Worm (Caenorhabditis elegans) whole organism, L2 larva: ENCODE data around the gene srbc-19.
A peak's percentile ranks its signal among the peaks of the same experiment; 100 is the strongest.

Experiments
- C34F6.9 ChIP-seq: fragments of 150-350 bp; optimal IDR thresholded peaks from 2 replicates; lab custom pipeline; 2014; ENCODE audit warnings: missing biosample characterization, missing genetic modification characterization
- F13H6.1 ChIP-seq: sonication (generic microtip); optimal IDR thresholded peaks from 2 replicates; lab custom pipeline; 2016; ENCODE audit warnings: missing genetic modification characterization, missing compliant biosample characterization
- R02D3.7 ChIP-seq: fragments of 150-350 bp; optimal IDR thresholded peaks from 2 replicates; lab custom pipeline; 2014; ENCODE audit warnings: missing biosample characterization, missing genetic modification characterization
- Y55F3AM.14 ChIP-seq: fragments of 200-800 bp; sonication (Bioruptor generic); optimal IDR thresholded peaks from 2 replicates; lab custom pipeline; 2018; ENCODE audit warnings: mild to moderate bottlenecking, missing genetic modification characterization, missing compliant biosample characterization
- aly-2 ChIP-seq: fragments of 150-350 bp; optimal IDR thresholded peaks from 2 replicates; lab custom pipeline; 2014; ENCODE audit warnings: missing biosample characterization, missing genetic modification characterization
- ama-1 ChIP-seq: fragments of 150-350 bp; optimal IDR thresholded peaks from 2 replicates; lab custom pipeline; 2018; ENCODE audit warnings: inconsistent platforms
- blmp-1 ChIP-seq: sonication (generic microtip); optimal IDR thresholded peaks from 2 replicates; lab custom pipeline; 2017; ENCODE audit warnings: missing genetic modification characterization, mild to moderate bottlenecking, missing compliant biosample characterization, antibody characterized with exemption, moderate library complexity; ENCODE audit not compliant: insufficient read depth
- ceh-16 ChIP-seq: fragments of 150-350 bp; optimal IDR thresholded peaks from 2 replicates; lab custom pipeline; 2014; ENCODE audit warnings: missing biosample characterization, missing genetic modification characterization
- ceh-82 ChIP-seq: fragments of 150-350 bp; optimal IDR thresholded peaks from 2 replicates; lab custom pipeline; 2014; ENCODE audit warnings: missing biosample characterization, missing genetic modification characterization
- crh-2 ChIP-seq: sonication (generic microtip); optimal IDR thresholded peaks from 2 replicates; lab custom pipeline; 2017; ENCODE audit warnings: missing biosample characterization, missing genetic modification characterization
- elt-3 ChIP-seq: sonication (generic microtip); optimal IDR thresholded peaks from 2 replicates; lab custom pipeline; 2017; ENCODE audit warnings: missing biosample characterization, missing genetic modification characterization
- fos-1 ChIP-seq: fragments of 150-350 bp; optimal IDR thresholded peaks from 2 replicates; lab custom pipeline; 2014; ENCODE audit warnings: missing biosample characterization, missing genetic modification characterization
- gmeb-1 ChIP-seq: fragments of 150-350 bp; optimal IDR thresholded peaks from 2 replicates; lab custom pipeline; 2014; ENCODE audit warnings: missing biosample characterization, missing genetic modification characterization
- lin-13 ChIP-seq: fragments of 150-350 bp; optimal IDR thresholded peaks from 2 replicates; lab custom pipeline; 2014; ENCODE audit warnings: missing biosample characterization, missing genetic modification reagents, missing genetic modification characterization
- lin-39 ChIP-seq: fragments of 150-350 bp; optimal IDR thresholded peaks from 2 replicates; lab custom pipeline; 2014; ENCODE audit warnings: missing biosample characterization, missing genetic modification reagents, missing genetic modification characterization
- mab-5 ChIP-seq: fragments of 150-350 bp; optimal IDR thresholded peaks from 2 replicates; lab custom pipeline; 2014; ENCODE audit warnings: missing biosample characterization, missing genetic modification characterization
- mbf-1 ChIP-seq: sonication (generic microtip); optimal IDR thresholded peaks from 2 replicates; lab custom pipeline; 2017; ENCODE audit warnings: missing biosample characterization, missing genetic modification characterization
- mdl-1 ChIP-seq, 2 experiments: fragments of 150-350 bp in 1 of 2; sonication (generic microtip) in 1 of 2; optimal IDR thresholded peaks; 2 replicates each; lab custom pipeline; 2017; ENCODE audit warnings: missing biosample characterization in 2 of 2, missing genetic modification characterization in 2 of 2
- nhr-12 ChIP-seq: fragments of 150-350 bp; optimal IDR thresholded peaks from 2 replicates; lab custom pipeline; 2014; ENCODE audit warnings: missing biosample characterization, missing genetic modification characterization
- nhr-129 ChIP-seq: fragments of 150-350 bp; optimal IDR thresholded peaks from 2 replicates; lab custom pipeline; 2014; ENCODE audit warnings: missing biosample characterization, missing genetic modification characterization
- nhr-21 ChIP-seq: fragments of 150-350 bp; optimal IDR thresholded peaks from 2 replicates; lab custom pipeline; 2014; ENCODE audit warnings: missing biosample characterization, missing genetic modification characterization
- nhr-25 ChIP-seq: fragments of 150-350 bp; sonication (generic microtip); optimal IDR thresholded peaks from 3 replicates; lab custom pipeline; 2014; ENCODE audit warnings: missing biosample characterization, missing genetic modification characterization
- nhr-6 ChIP-seq: fragments of 150-350 bp; optimal IDR thresholded peaks from 2 replicates; lab custom pipeline; 2014; ENCODE audit warnings: missing biosample characterization, missing genetic modification characterization
- nhr-77 ChIP-seq: fragments of 150-350 bp; optimal IDR thresholded peaks from 2 replicates; lab custom pipeline; 2014; ENCODE audit warnings: missing biosample characterization, missing genetic modification characterization
- peb-1 ChIP-seq: fragments of 150-350 bp; optimal IDR thresholded peaks from 2 replicates; lab custom pipeline; 2014; ENCODE audit warnings: missing biosample characterization, missing genetic modification characterization
- skn-1 ChIP-seq: sonication (generic microtip); optimal IDR thresholded peaks from 2 replicates; lab custom pipeline; 2017; ENCODE audit warnings: missing biosample characterization, missing genetic modification characterization
- sma-3 ChIP-seq: sonication (generic microtip); optimal IDR thresholded peaks from 2 replicates; lab custom pipeline; 2016; ENCODE audit warnings: missing genetic modification reagents, missing genetic modification characterization, missing compliant biosample characterization
- sma-9 ChIP-seq, 2 experiments: fragments of 150-350 bp in 1 of 2; sonication (generic microtip) in 1 of 2; optimal IDR thresholded peaks; 2 replicates each; lab custom pipeline; 2014 to 2016; ENCODE audit warnings: missing genetic modification characterization in 2 of 2, mild to moderate bottlenecking in 1 of 2, missing biosample characterization in 1 of 2, missing compliant biosample characterization in 1 of 2, missing genetic modification reagents in 1 of 2, moderate library complexity in 1 of 2
- snpc-4 ChIP-seq: fragments of 150-350 bp; optimal IDR thresholded peaks from 2 replicates; lab custom pipeline; 2014; ENCODE audit warnings: missing biosample characterization, missing genetic modification characterization
- unc-39 ChIP-seq: fragments of 150-350 bp; optimal IDR thresholded peaks from 2 replicates; lab custom pipeline; 2014; ENCODE audit warnings: missing biosample characterization, missing genetic modification characterization
- unc-55 ChIP-seq: fragments of 150-350 bp; sonication (generic microtip); optimal IDR thresholded peaks from 3 replicates; lab custom pipeline; 2014; ENCODE audit warnings: missing biosample characterization, missing genetic modification reagents, missing genetic modification characterization
- unc-62 ChIP-seq: fragments of 150-350 bp; optimal IDR thresholded peaks from 2 replicates; lab custom pipeline; 2014; ENCODE audit warnings: missing biosample characterization, missing genetic modification reagents, missing genetic modification characterization
- ztf-11 ChIP-seq: sonication (generic microtip); optimal IDR thresholded peaks from 2 replicates; lab custom pipeline; 2017; ENCODE audit warnings: missing biosample characterization, missing genetic modification characterization
- ztf-4 ChIP-seq: fragments of 150-350 bp; optimal IDR thresholded peaks from 2 replicates; lab custom pipeline; 2014; ENCODE audit warnings: missing biosample characterization, missing genetic modification characterization

srbc-19 gene

ce11 chrV:2206801-2207200, 40.2 kb upstream of the srbc-19 start, which contains the start of gene svh-11:
TSS of gene svh-11 (plus strand) at chrV:2207101.
- TF ChIP-seq nhr-25 (no peak), elt-3 (tag; lab: Kevin White, UChicago) (no peak), mbf-1 (tag; lab: Kevin White, UChicago) (no peak), snpc-4 (tag; lab: Kevin White, UChicago) (no peak), mab-5 (tag; lab: Kevin White, UChicago) (no peak), crh-2 (tag; lab: Kevin White, UChicago) (no peak), lin-39 (no peak), lin-13 (GFP tag; lab: Kevin White, UChicago) (no peak), ztf-4 (tag; lab: Kevin White, UChicago) (no peak), fos-1 (tag; lab: Kevin White, UChicago) (no peak), ama-1 (lab: Kevin White, UChicago) (no peak), aly-2 (tag; lab: Kevin White, UChicago) (no peak), unc-39 (tag; lab: Kevin White, UChicago) (no peak), peb-1 (tag; lab: Kevin White, UChicago) (no peak), blmp-1 (tag; lab: Kevin White, UChicago) (no peak), ceh-82 (no peak), unc-55 (GFP tag; lab: Kevin White, UChicago) (no peak)

- TF ChIP-seq ceh-16 (tag; lab: Kevin White, UChicago): no peak
These were observed 39.6 kb upstream of the srbc-19 start, which contains the start of gene srt-40 for ce11 chrV:2206181-2206580. TSS of gene srt-40 (minus strand) at chrV:2206281.

- TF ChIP-seq R02D3.7 (tag; lab: Kevin White, UChicago) (no peak), C34F6.9 (tag; lab: Kevin White, UChicago) (no peak), nhr-129 (no peak), unc-55 (GFP tag; lab: Kevin White, UChicago) (no peak), ama-1 (lab: Kevin White, UChicago) (no peak), peb-1 (tag; lab: Kevin White, UChicago) (no peak), mdl-1 (tag; optimal IDR thresholded peaks at IDR 0.05; lab: Kevin White, UChicago) (no peak), ztf-11 (tag; lab: Kevin White, UChicago) (no peak), nhr-21 (no peak), elt-3 (tag; lab: Kevin White, UChicago) (no peak), sma-9 (GFP tag; optimal IDR thresholded peaks at IDR 0.05; lab: Kevin White, UChicago) (no peak), sma-9 (tag; optimal IDR thresholded peaks at IDR 0.05; lab: Kevin White, UChicago) (no peak), lin-13 (GFP tag; lab: Kevin White, UChicago) (no peak), crh-2 (tag; lab: Kevin White, UChicago) (no peak), sma-3 (GFP tag; lab: Kevin White, UChicago) (no peak), nhr-77 (tag; lab: Kevin White, UChicago) (no peak), blmp-1 (tag; lab: Kevin White, UChicago) (no peak), skn-1 (no peak)
These were observed 37.5 kb upstream of the srbc-19 start, which contains the start of gene cyp-33C12 for ce11 chrV:2204080-2204479. TSS of gene cyp-33C12 (minus strand) at chrV:2204400.

- TF ChIP-seq fos-1 (tag; lab: Kevin White, UChicago): peak; percentile 5
- no peak for TF ChIP-seq nhr-25
- TF ChIP-seq aly-2 (tag; lab: Kevin White, UChicago): no peak
- no peak for TF ChIP-seq gmeb-1 (tag; lab: Kevin White, UChicago)
- TF ChIP-seq sma-3 (GFP tag; lab: Kevin White, UChicago): no peak
- TF ChIP-seq F13H6.1 (tag; lab: Kevin White, UChicago): no peak
These were observed 34.7 kb upstream of the srbc-19 start, which contains the start of gene cyp-32B1 for ce11 chrV:2201240-2201639. TSS of gene cyp-32B1 (minus strand) at chrV:2201415.

ce11 chrV:2200402-2200801, 33.8 kb upstream of the srbc-19 start:
- TF ChIP-seq R02D3.7 (tag; lab: Kevin White, UChicago): no peak
- TF ChIP-seq F13H6.1 (tag; lab: Kevin White, UChicago): no peak
- no peak for TF ChIP-seq ztf-4 (tag; lab: Kevin White, UChicago)
- no peak for TF ChIP-seq elt-3 (tag; lab: Kevin White, UChicago)
- no peak for TF ChIP-seq nhr-6 (tag; lab: Kevin White, UChicago)
- no peak for TF ChIP-seq nhr-12 (tag; lab: Kevin White, UChicago)
- TF ChIP-seq Y55F3AM.14: no peak
- TF ChIP-seq mdl-1 (tag; optimal IDR thresholded peaks at IDR 0.05; lab: Kevin White, UChicago): no peak
- TF ChIP-seq unc-62 (GFP tag; lab: Kevin White, UChicago): no peak
- TF ChIP-seq lin-39: no peak
